Fruit fly (Drosophila melanogaster): Measurements from ENCODE around the gene CG33310.

DNA sequence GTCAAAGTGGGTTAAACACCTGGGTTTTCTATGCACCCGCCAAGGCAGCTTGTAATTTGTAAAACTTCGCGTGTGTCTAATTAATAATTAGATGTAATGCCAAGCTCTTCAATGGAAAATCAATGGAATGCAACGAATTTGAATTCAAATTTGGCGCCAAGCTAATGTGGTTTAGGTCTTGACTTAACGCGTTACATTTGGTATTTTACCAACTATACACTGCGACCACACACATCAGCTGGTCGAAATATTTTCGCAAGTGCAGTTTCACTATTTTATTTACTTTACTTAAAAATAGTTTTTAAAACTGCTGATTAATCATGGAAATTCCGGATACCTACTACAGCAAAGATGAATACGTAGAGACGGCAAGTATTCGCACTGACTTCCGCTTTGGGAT, 21.2 kb upstream of the CG33310 start, which contains the start of gene DCTN5-p25:
- TF ChIP-seq Dll (GFP tag; IDR thresholded peaks at IDR 0.05; ENCODE audit: partially characterized antibody): no peak
- no peak for TF ChIP-seq otp (GFP tag; IDR thresholded peaks at IDR 0.05)
- TF ChIP-seq CG18764 (GFP tag; optimal IDR thresholded peaks at IDR 0.05): no peak
- TF ChIP-seq dmrt11E (tag; optimal IDR thresholded peaks at IDR 0.05): no peak
- TF ChIP-seq ERR (GFP tag; optimal IDR thresholded peaks at IDR 0.05): no peak
- TF ChIP-seq Mrtf (GFP tag; IDR thresholded peaks at IDR 0.05): no peak
- no peak for TF ChIP-seq CG5180 (GFP tag; optimal IDR thresholded peaks at IDR 0.05)
- no peak for TF ChIP-seq CG15269 (tag; optimal IDR thresholded peaks at IDR 0.05)
- TF ChIP-seq Abd-B (GFP tag; optimal IDR thresholded peaks at IDR 0.05): no peak
- peak; percentile 80 for TF ChIP-seq CG9797 (GFP tag; optimal IDR thresholded peaks at IDR 0.05)
- no peak for TF ChIP-seq BtbVII (GFP tag; optimal IDR thresholded peaks at IDR 0.05)
